Fruit fly (Drosophila melanogaster) whole organism, embryonic: Measurements from ENCODE around the gene CG43134.
A peak's percentile ranks its signal among the peaks of the same experiment; 100 is the strongest.

ENCODE experiments used
- Awh ChIP-seq: fragments of 200-800 bp; sonication (Bioruptor generic); IDR thresholded peaks from 2 replicates; pipeline ENCODE4, ENCODE4 v1.3.6; 2022; ENCODE audit warnings: missing biosample characterization, missing genetic modification characterization
- CG10543 ChIP-seq: fragments of 200-800 bp; sonication (Bioruptor generic); optimal IDR thresholded peaks from 3 replicates; lab custom pipeline; 2017; ENCODE audit warnings: missing biosample characterization, mild to moderate bottlenecking, missing genetic modification characterization, moderate library complexity
- CG11504 ChIP-seq: fragments of 200-800 bp; sonication (Bioruptor generic); optimal IDR thresholded peaks from 3 replicates; lab custom pipeline; 2019; ENCODE audit warnings: missing biosample characterization, mild to moderate bottlenecking, missing genetic modification characterization, moderate library complexity
- CG1603 ChIP-seq: fragments of 200-800 bp; sonication (Bioruptor generic); optimal IDR thresholded peaks from 2 replicates; lab custom pipeline; 2019; ENCODE audit warnings: missing biosample characterization, mild to moderate bottlenecking, missing genetic modification characterization, moderate library complexity
- CG18599 ChIP-seq: fragments of 200-800 bp; sonication (Bioruptor generic); optimal IDR thresholded peaks from 3 replicates; lab custom pipeline; 2017; ENCODE audit warnings: missing biosample characterization, missing genetic modification characterization, mild to moderate bottlenecking, moderate library complexity, missing genetic modification reagents
- CG2678 ChIP-seq: fragments of 200-800 bp; sonication (Bioruptor generic); optimal IDR thresholded peaks from 3 replicates; lab custom pipeline; 2019; ENCODE audit warnings: missing biosample characterization, mild to moderate bottlenecking, missing genetic modification characterization, moderate library complexity
- CG3838 ChIP-seq: fragments of 200-800 bp; sonication (Bioruptor generic); optimal IDR thresholded peaks from 3 replicates; lab custom pipeline; 2016; ENCODE audit warnings: missing biosample characterization, missing genetic modification characterization
- CG6175 ChIP-seq: fragments of 200-800 bp; sonication (Bioruptor generic); IDR thresholded peaks from 3 replicates; pipeline ENCODE4 v1.3.6; 2022; ENCODE audit warnings: missing biosample characterization, missing genetic modification characterization
- CG7839 ChIP-seq: fragments of 200-800 bp; sonication (Bioruptor generic); optimal IDR thresholded peaks from 3 replicates; lab custom pipeline; 2018; ENCODE audit warnings: missing biosample characterization, mild to moderate bottlenecking, missing genetic modification characterization, moderate library complexity
- CG8290 ChIP-seq, 3 experiments: fragments of 200-800 bp; sonication (Bioruptor generic); optimal IDR thresholded peaks; 2 replicates each; lab custom pipeline; 2016 to 2019; ENCODE audit warnings: missing biosample characterization in 3 of 3, missing genetic modification characterization in 3 of 3, mild to moderate bottlenecking in 2 of 3, moderate library complexity in 1 of 3
- CG8765 ChIP-seq: fragments of 200-800 bp; sonication (Bioruptor generic); IDR thresholded peaks from 2 replicates; pipeline ENCODE4 v1.3.6; 2022; ENCODE audit warnings: missing biosample characterization, missing genetic modification characterization
- Drgx ChIP-seq: fragments of 200-800 bp; sonication (Bioruptor generic); IDR thresholded peaks from 2 replicates; pipeline ENCODE4 v1.3.6; 2022; ENCODE audit warnings: missing biosample characterization, missing genetic modification characterization
- E2f1 ChIP-seq: fragments of 200-800 bp; sonication (Bioruptor generic); IDR thresholded peaks from 2 replicates; pipeline ENCODE4 v1.3.6; 2022; ENCODE audit warnings: missing biosample characterization, missing genetic modification characterization
- Gug ChIP-seq: fragments of 200-800 bp; sonication (Bioruptor generic); IDR thresholded peaks from 4 replicates; pipeline ENCODE4 v1.3.6; 2022; ENCODE audit warnings: missing biosample characterization, missing genetic modification characterization
- Hey ChIP-seq: fragments of 200-800 bp; sonication (Bioruptor generic); optimal IDR thresholded peaks from 3 replicates; lab custom pipeline; 2018; ENCODE audit warnings: missing biosample characterization, mild to moderate bottlenecking, missing genetic modification characterization
- Hmx ChIP-seq: fragments of 200-800 bp; sonication (Bioruptor generic); optimal IDR thresholded peaks from 2 replicates; lab custom pipeline; 2016; ENCODE audit warnings: missing biosample characterization, missing genetic modification characterization
- Hr51 ChIP-seq, 2 experiments: fragments of 200-800 bp; sonication (Bioruptor generic); optimal IDR thresholded peaks; 2 replicates in 1 of 2; 3 replicates in 1 of 2; lab custom pipeline; 2016 to 2018; ENCODE audit warnings: missing biosample characterization in 2 of 2, missing genetic modification characterization in 2 of 2, mild to moderate bottlenecking in 1 of 2, moderate library complexity in 1 of 2
- Med ChIP-seq: fragments of 200-800 bp; sonication (Bioruptor generic); peaks from one replicate; lab custom pipeline; 2016; ENCODE audit warnings: missing biosample characterization, missing genetic modification characterization, mild to moderate bottlenecking, inconsistent platforms, moderate library complexity
- Oaz ChIP-seq: fragments of 200-800 bp; sonication (Bioruptor generic); IDR thresholded peaks from 2 replicates; pipeline ENCODE4 v1.3.6; 2022; ENCODE audit warnings: missing biosample characterization, missing genetic modification characterization
- Ptx1 ChIP-seq: fragments of 200-800 bp; sonication (Bioruptor generic); IDR thresholded peaks from 2 replicates; pipeline ENCODE4 v1.3.6; 2022; ENCODE audit warnings: missing biosample characterization, missing genetic modification characterization
- Sox102F ChIP-seq: fragments of 200-800 bp; sonication (Bioruptor generic); optimal IDR thresholded peaks from 2 replicates; lab custom pipeline; 2018; ENCODE audit warnings: missing biosample characterization, mild to moderate bottlenecking, missing genetic modification characterization, moderate library complexity
- Tbp ChIP-seq: fragments of >200 bp; optimal IDR thresholded peaks from 2 replicates; lab custom pipeline; 2018; ENCODE audit warnings: missing biosample characterization, missing genetic modification characterization
- abd-A ChIP-seq: fragments of 200-800 bp; sonication (Bioruptor generic); optimal IDR thresholded peaks from 3 replicates; lab custom pipeline; 2019; ENCODE audit warnings: missing biosample characterization, mild to moderate bottlenecking, missing genetic modification characterization, moderate library complexity
- dmrt99B ChIP-seq: fragments of 200-800 bp; sonication (Bioruptor generic); optimal IDR thresholded peaks from 2 replicates; lab custom pipeline; 2018; ENCODE audit warnings: missing biosample characterization, mild to moderate bottlenecking, missing genetic modification characterization, moderate library complexity
- ewg ChIP-seq: fragments of 200-800 bp; sonication (Bioruptor generic); optimal IDR thresholded peaks from 3 replicates; lab custom pipeline; 2017; ENCODE audit warnings: mild to moderate bottlenecking, missing biosample characterization, missing genetic modification reagents, missing genetic modification characterization
- fu2 ChIP-seq: fragments of 200-800 bp; sonication (Bioruptor generic); optimal IDR thresholded peaks from 2 replicates; lab custom pipeline; 2016; ENCODE audit warnings: missing biosample characterization, missing genetic modification characterization
- gce ChIP-seq: fragments of 200-800 bp; sonication (Bioruptor generic); IDR thresholded peaks from 3 replicates; pipeline ENCODE4 v1.3.6; 2022; ENCODE audit warnings: missing biosample characterization, missing genetic modification characterization
- gem ChIP-seq: fragments of 200-800 bp; sonication (Bioruptor generic); optimal IDR thresholded peaks from 2 replicates; lab custom pipeline; 2019; ENCODE audit warnings: missing biosample characterization, mild to moderate bottlenecking, missing genetic modification characterization, moderate library complexity
- hbn ChIP-seq: fragments of 200-800 bp; sonication (Bioruptor generic); IDR thresholded peaks from 2 replicates; pipeline ENCODE4 v1.3.6; 2022; ENCODE audit warnings: missing biosample characterization, missing genetic modification characterization; ENCODE audit not compliant: partially characterized antibody
- ind ChIP-seq: fragments of 200-800 bp; sonication (Bioruptor generic); optimal IDR thresholded peaks from 3 replicates; lab custom pipeline; 2016; ENCODE audit warnings: missing biosample characterization, missing genetic modification characterization
- kay ChIP-seq: fragments of 200-800 bp; sonication (Bioruptor generic); optimal IDR thresholded peaks from 2 replicates; lab custom pipeline; 2016; ENCODE audit warnings: missing biosample characterization, missing genetic modification characterization
- pita ChIP-seq: fragments of 200-800 bp; sonication (Bioruptor generic); optimal IDR thresholded peaks from 2 replicates; lab custom pipeline; 2017; ENCODE audit warnings: missing biosample characterization, mild to moderate bottlenecking, missing genetic modification characterization
- row ChIP-seq: fragments of 200-800 bp; sonication (Bioruptor generic); IDR thresholded peaks from 3 replicates; pipeline ENCODE4 v1.3.6; 2022; ENCODE audit warnings: missing biosample characterization, missing genetic modification characterization
- sd ChIP-seq: fragments of 200-800 bp; sonication (Bioruptor generic); optimal IDR thresholded peaks from 3 replicates; lab custom pipeline; 2018; ENCODE audit warnings: missing biosample characterization, mild to moderate bottlenecking, missing genetic modification characterization, moderate library complexity
- sens ChIP-seq: fragments of 200-800 bp; sonication (Bioruptor generic); peaks from one replicate; lab custom pipeline; 2016; ENCODE audit warnings: missing biosample characterization, missing genetic modification characterization
- sens-2 ChIP-seq: fragments of 200-800 bp; sonication (Bioruptor generic); IDR thresholded peaks from 2 replicates; pipeline ENCODE4 v1.3.6; 2022; ENCODE audit warnings: missing biosample characterization, missing genetic modification characterization
- unc-4 ChIP-seq: fragments of 200-800 bp; sonication (Bioruptor generic); IDR thresholded peaks from 2 replicates; pipeline ENCODE4 v1.3.6; 2022; ENCODE audit warnings: missing biosample characterization, missing genetic modification characterization; ENCODE audit not compliant: partially characterized antibody
- unpg ChIP-seq: fragments of 200-800 bp; sonication (Bioruptor generic); optimal IDR thresholded peaks from 3 replicates; lab custom pipeline; 2018; ENCODE audit warnings: missing biosample characterization, mild to moderate bottlenecking, missing genetic modification characterization, moderate library complexity
- yki ChIP-seq: fragments of >200 bp; optimal IDR thresholded peaks from 3 replicates; lab custom pipeline; 2018

The CG43134 gene

DNA sequence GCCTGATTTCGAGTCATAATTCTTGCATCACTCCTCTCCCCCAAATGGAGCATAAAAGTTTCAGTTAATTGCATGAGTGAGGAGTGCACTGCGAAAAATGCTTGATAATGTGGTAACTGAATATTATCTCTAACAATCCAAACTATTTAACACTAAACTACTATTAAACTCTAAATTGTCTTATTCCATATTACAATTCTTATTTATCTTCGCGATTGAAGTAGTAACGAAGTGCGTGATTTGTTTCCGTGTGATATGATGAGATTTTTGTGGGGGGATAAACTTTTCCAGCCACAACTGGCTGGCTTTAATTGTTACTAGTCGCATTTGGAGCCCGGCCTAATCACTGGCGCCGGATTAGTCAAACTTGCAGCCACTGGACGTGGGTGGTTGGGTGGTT lies 17.2 kb downstream of the CG43134 start:
- TF ChIP-seq Ptx1 (GFP tag; lab: Robert Waterston, UW): 0 out of 2 replicates have a peak, but pooled peaks have one; percentile 23
- peak; percentile 70; the same call in 1 of the 2 replicates for TF ChIP-seq Drgx (GFP tag; lab: Robert Waterston, UW)
- TF ChIP-seq Awh (GFP tag; lab: Robert Waterston, UW): no peak
- no peak for TF ChIP-seq gce (GFP tag; lab: Robert Waterston, UW)
- no peak for TF ChIP-seq yki (lab: Kevin White, UChicago)
- peak; percentile 19 for TF ChIP-seq Sox102F (GFP tag; lab: Kevin White, UChicago)
- peak; percentile 8 for TF ChIP-seq CG18599 (GFP tag; lab: Kevin White, UChicago)
- no peak for TF ChIP-seq unc-4 (GFP tag; lab: Robert Waterston, UW)
- TF ChIP-seq CG7839 (tag; lab: Kevin White, UChicago): peak; percentile 4
- no peak for TF ChIP-seq CG3838
- no peak for TF ChIP-seq pita (GFP tag; lab: Kevin White, UChicago)
- peak; percentile 37 for TF ChIP-seq row (GFP tag; lab: Robert Waterston, UW)
- TF ChIP-seq CG8765: no peak
- peak; percentile 22 for TF ChIP-seq CG11504
- TF ChIP-seq dmrt99B (tag; lab: Kevin White, UChicago): peak; percentile 38
- TF ChIP-seq gem (tag; lab: Kevin White, UChicago): peak; percentile 39
- TF ChIP-seq unpg (GFP tag; lab: Kevin White, UChicago): peak; percentile 12
- no peak for TF ChIP-seq CG8290 (GFP tag; optimal IDR thresholded peaks at IDR 0.05; lab: Kevin White, UChicago)
- TF ChIP-seq CG8290 (tag; optimal IDR thresholded peaks at IDR 0.05; lab: Kevin White, UChicago): peak in 1 of 2 experiments; percentile 25
- TF ChIP-seq Med (GFP tag; lab: Kevin White, UChicago): peak; percentile 61
- TF ChIP-seq CG2678: peak; percentile 5
- peak in 1 of 2 experiments; percentile 30 for TF ChIP-seq Hr51 (GFP tag; optimal IDR thresholded peaks at IDR 0.05; lab: Kevin White, UChicago)
- no peak for TF ChIP-seq Oaz (GFP tag; lab: Robert Waterston, UW)
- peak; percentile 60 for TF ChIP-seq sens (GFP tag; lab: Kevin White, UChicago)
- TF ChIP-seq CG1603: peak; percentile 34
- no peak for TF ChIP-seq kay (GFP tag; lab: Kevin White, UChicago)
- TF ChIP-seq, all 482 proteins: peak for 16

DNA sequence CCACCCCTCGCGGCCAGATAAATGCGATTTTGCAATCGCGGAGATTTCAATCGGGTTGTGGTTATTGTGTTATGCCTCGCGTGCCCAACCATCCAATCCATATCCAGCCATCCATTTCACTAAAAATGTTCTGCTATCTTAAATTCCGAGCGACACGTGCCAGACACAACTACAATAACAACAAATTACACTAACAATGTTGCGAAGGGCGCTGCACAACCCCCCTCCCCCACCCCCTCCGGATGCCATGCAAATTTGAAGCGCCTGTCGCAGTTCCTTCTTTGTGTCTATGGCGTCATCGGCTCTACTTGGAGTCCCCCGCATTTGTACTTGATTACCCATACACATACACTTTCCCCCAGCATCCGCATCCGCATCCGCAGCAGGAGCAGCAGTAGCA lies 18.2 kb downstream of the CG43134 start:
- TF ChIP-seq hbn (GFP tag; lab: Robert Waterston, UW) (no peak), ewg (no peak), Hmx (GFP tag; lab: Kevin White, UChicago) (no peak), abd-A (tag; lab: Kevin White, UChicago) (peak; percentile 23), CG10543 (no peak), Hey (tag; lab: Kevin White, UChicago) (peak; percentile 92), CG6175 (no peak), unpg (GFP tag; lab: Kevin White, UChicago) (no peak), fu2 (GFP tag; lab: Kevin White, UChicago) (no peak), Tbp (GFP tag; lab: Kevin White, UChicago) (no peak), sd (tag; lab: Kevin White, UChicago) (no peak), sens-2 (GFP tag; lab: Robert Waterston, UW) (no peak), Gug (GFP tag; lab: Robert Waterston, UW) (no peak), ind (GFP tag; lab: Kevin White, UChicago) (no peak), Med (GFP tag; lab: Kevin White, UChicago) (peak; percentile 56)

DNA sequence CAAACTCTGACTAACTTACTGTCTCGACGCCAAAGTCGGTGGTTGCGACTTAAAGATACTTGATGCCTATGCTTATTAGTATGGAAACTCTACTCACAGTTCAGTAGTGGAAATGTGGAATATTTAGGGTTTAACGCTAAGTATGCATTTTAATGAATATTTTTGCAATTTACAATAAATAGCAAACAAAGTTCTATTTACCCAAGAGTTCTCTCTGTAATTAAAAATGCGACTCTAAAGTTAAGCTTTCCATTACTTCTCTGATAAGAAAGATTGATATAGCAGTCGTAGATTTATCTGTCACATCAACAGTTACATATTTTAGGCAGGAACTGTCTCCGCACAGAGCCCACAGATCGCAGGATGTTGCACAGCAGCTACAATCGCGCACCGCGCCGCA lies 18.7 kb downstream of the CG43134 start, which contains the start of gene CG12691:
Gene CG12691, plus strand, starts transcription at position 301 of the 400 bp plus-strand sequence.
- no peak for TF ChIP-seq E2f1 (GFP tag; lab: Robert Waterston, UW)
- peak; percentile 26 for TF ChIP-seq Med (GFP tag; lab: Kevin White, UChicago)
- TF ChIP-seq, all 482 proteins: peak for 1
